Fruit fly (Drosophila melanogaster): ENCODE measurements around the gene cm.

The cm gene

dm6 chrX:7011063-7011743, at the start of gene cm, which contains the start of the genes sloth1 and sloth2 (continued):
- TF ChIP-seq CG17829 (tag; optimal IDR thresholded peaks at IDR 0.05) (peak; percentile 87), CG13894 (tag; optimal IDR thresholded peaks at IDR 0.05) (peak; percentile 77), CG10147 (GFP tag; optimal IDR thresholded peaks at IDR 0.05) (peak; percentile 77), ken (GFP tag; IDR thresholded peaks at IDR 0.05) (peak; percentile 92), Hand (GFP tag; optimal IDR thresholded peaks at IDR 0.05) (peak; percentile 45), Ets97D (GFP tag; optimal IDR thresholded peaks at IDR 0.05) (peak; percentile 86), br (optimal IDR thresholded peaks at IDR 0.05) (no peak), Deaf1 (tag; optimal IDR thresholded peaks at IDR 0.05) (peak; percentile 47), lbe (GFP tag; optimal IDR thresholded peaks at IDR 0.05) (peak; percentile 57), CG33213 (GFP tag; optimal IDR thresholded peaks at IDR 0.05) (peak; percentile 83), CG9215 (GFP tag; IDR thresholded peaks at IDR 0.05) (peak; percentile 86), CG2129 (GFP tag; IDR thresholded peaks at IDR 0.05; ENCODE audit: partially characterized antibody) (peak; percentile 90), Side (GFP tag; optimal IDR thresholded peaks at IDR 0.05) (peak; percentile 87), D (optimal IDR thresholded peaks at IDR 0.05) (no peak), D (GFP tag; optimal IDR thresholded peaks at IDR 0.05) (peak; percentile 63), CG12299 (tag; optimal IDR thresholded peaks at IDR 0.05) (peak; percentile 66), crol (GFP tag; IDR thresholded peaks at IDR 0.05) (no peak; the same call in 1 of the 2 replicates), CG7372 (GFP tag; IDR thresholded peaks at IDR 0.05) (peak; percentile 63), CG9797 (GFP tag; optimal IDR thresholded peaks at IDR 0.05) (peak; percentile 11), mirr (GFP tag; optimal IDR thresholded peaks at IDR 0.05) (peak; percentile 71), wek (GFP tag; optimal IDR thresholded peaks at IDR 0.05) (peak; percentile 50), H15 (GFP tag; IDR thresholded peaks at IDR 0.05) (peak; percentile 84; the same call in 2 of the 3 replicates), h (optimal IDR thresholded peaks at IDR 0.05) (no peak), Dref (GFP tag; IDR thresholded peaks at IDR 0.05) (peak; percentile 24; the same call in 1 of the 2 replicates), ems (GFP tag; optimal IDR thresholded peaks at IDR 0.05) (peak; percentile 80), CG11696 (GFP tag; IDR thresholded peaks at IDR 0.05) (peak; percentile 58; the same call in 1 of the 2 replicates), hkb (optimal IDR thresholded peaks at IDR 0.05) (no peak), hkb (GFP tag; IDR thresholded peaks at IDR 0.05) (peak; percentile 87), Oli (tag; optimal IDR thresholded peaks at IDR 0.05) (peak; percentile 72), cato (GFP tag; optimal IDR thresholded peaks at IDR 0.05; ENCODE audit: borderline replicate concordance) (peak; percentile 74), CG8359 (GFP tag; optimal IDR thresholded peaks at IDR 0.05; ENCODE audit: borderline replicate concordance) (no peak), Hmx (GFP tag; optimal IDR thresholded peaks at IDR 0.05) (peak; percentile 60), sd (tag; optimal IDR thresholded peaks at IDR 0.05) (peak; percentile 70), CG10654 (GFP tag; optimal IDR thresholded peaks at IDR 0.05) (peak; percentile 79), mld (GFP tag; IDR thresholded peaks at IDR 0.05; ENCODE audit: partially characterized antibody) (no peak), ato (GFP tag; IDR thresholded peaks at IDR 0.05; ENCODE audit: partially characterized antibody) (no peak), CG8089 (GFP tag; optimal IDR thresholded peaks at IDR 0.05) (peak; percentile 76), Sry-δ (GFP tag; optimal IDR thresholded peaks at IDR 0.05) (peak; percentile 96), grn (GFP tag; optimal IDR thresholded peaks at IDR 0.05) (peak; percentile 32), fu2 (GFP tag; optimal IDR thresholded peaks at IDR 0.05) (peak; percentile 88), scrt (GFP tag; optimal IDR thresholded peaks at IDR 0.05) (peak; percentile 57), Dp (GFP tag; optimal IDR thresholded peaks at IDR 0.05) (no peak), CG4617 (GFP tag; optimal IDR thresholded peaks at IDR 0.05; ENCODE audit: borderline replicate concordance) (peak; percentile 87), CG31388 (GFP tag; optimal IDR thresholded peaks at IDR 0.05) (peak; percentile 41), danr (GFP tag; IDR thresholded peaks at IDR 0.05) (peak; percentile 62), CG42726 (GFP tag; IDR thresholded peaks at IDR 0.05; ENCODE audit: partially characterized antibody) (peak; percentile 64), amos (GFP tag; IDR thresholded peaks at IDR 0.05; ENCODE audit: partially characterized antibody) (peak; percentile 79), Abd-B (GFP tag; optimal IDR thresholded peaks at IDR 0.05) (peak; percentile 75), CG7839 (tag; optimal IDR thresholded peaks at IDR 0.05) (peak; percentile 86), CG17385 (GFP tag; optimal IDR thresholded peaks at IDR 0.05) (peak; percentile 70)
